Worm (Caenorhabditis elegans) whole organism, L4 larva: Measurements from ENCODE around the gene Y41C4A.7.

ENCODE experiments used
- F49E8.2 ChIP-seq: sonication (generic microtip); optimal IDR thresholded peaks from 2 replicates; lab custom pipeline; 2016; ENCODE audit warnings: missing compliant biosample characterization, mild to moderate bottlenecking, missing genetic modification characterization, borderline replicate concordance
- ama-1 ChIP-seq: fragments of 150-350 bp; optimal IDR thresholded peaks from 2 replicates; lab custom pipeline; 2014; ENCODE audit warnings: inconsistent platforms, mixed read lengths
- dmd-9 ChIP-seq: fragments of 200-800 bp; sonication (Bioruptor generic); IDR thresholded peaks from 2 replicates; pipeline ENCODE4 v1.3.6; 2022; ENCODE audit warnings: missing genetic modification reagents, missing genetic modification characterization, missing compliant biosample characterization
- jun-1 ChIP-seq: fragments of 150-350 bp; optimal IDR thresholded peaks from 2 replicates; lab custom pipeline; 2014; ENCODE audit warnings: missing biosample characterization, missing genetic modification reagents, missing genetic modification characterization
- nhr-11 ChIP-seq: fragments of 150-350 bp; optimal IDR thresholded peaks from 2 replicates; lab custom pipeline; 2014; ENCODE audit warnings: missing biosample characterization, missing genetic modification characterization
- nhr-111 ChIP-seq: fragments of 200-800 bp; sonication (Bioruptor generic); optimal IDR thresholded peaks from 2 replicates; lab custom pipeline; 2018; ENCODE audit warnings: mild to moderate bottlenecking, missing genetic modification characterization, missing compliant biosample characterization
- sdz-12 ChIP-seq: fragments of 200-800 bp; sonication (Bioruptor generic); optimal IDR thresholded peaks from 2 replicates; lab custom pipeline; 2018; ENCODE audit warnings: mild to moderate bottlenecking, missing genetic modification characterization, missing compliant biosample characterization
- unc-130 ChIP-seq: sonication (generic microtip); optimal IDR thresholded peaks from 2 replicates; lab custom pipeline; 2016; ENCODE audit warnings: missing genetic modification reagents, missing genetic modification characterization, missing compliant biosample characterization
- zag-1 ChIP-seq: fragments of 150-350 bp; optimal IDR thresholded peaks from 2 replicates; lab custom pipeline; 2014; ENCODE audit warnings: missing biosample characterization, missing genetic modification characterization

ce11 chrIII:11681461-11682014, 17.1 kb upstream of the Y41C4A.7 start:
- TF ChIP-seq zag-1 (tag; lab: Kevin White, UChicago) (no peak), nhr-11 (tag; lab: Kevin White, UChicago) (no peak), unc-130 (GFP tag; lab: Kevin White, UChicago) (no peak), ama-1 (no peak), nhr-111 (no peak), dmd-9 (GFP tag; lab: Robert Waterston, UW) (no peak), F49E8.2 (tag; lab: Kevin White, UChicago) (no peak), jun-1 (tag; lab: Kevin White, UChicago) (no peak), sdz-12 (GFP tag; lab: Kevin White, UChicago) (no peak)
